Worm (Caenorhabditis elegans): ENCODE results near the gene srg-56.

ce11 chrV:2734360-2734759 is 3.7 kb downstream of the srg-56 start, which contains the start of gene srg-57:
- TF ChIP-seq him-1 (tag; optimal IDR thresholded peaks at IDR 0.05), result no peak
- TF ChIP-seq W03F9.2 (tag; optimal IDR thresholded peaks at IDR 0.05), result no peak
- TF ChIP-seq dao-5 (tag; optimal IDR thresholded peaks at IDR 0.05), result no peak
